Worm (Caenorhabditis elegans) whole organism, mixed stage, embryonic: ENCODE measurements around the gene B0507.8.

ENCODE experiments used
- ces-1 ChIP-seq: fragments of 150-350 bp; optimal IDR thresholded peaks from 2 replicates; lab custom pipeline; 2014; ENCODE audit warnings: missing biosample characterization, missing genetic modification reagents, missing genetic modification characterization
- nhr-237 ChIP-seq: fragments of 150-350 bp; optimal IDR thresholded peaks from 2 replicates; lab custom pipeline; 2014; ENCODE audit warnings: missing biosample characterization, missing genetic modification characterization
- sptf-1 ChIP-seq: sonication (generic microtip); optimal IDR thresholded peaks from 2 replicates; lab custom pipeline; 2017; ENCODE audit warnings: mild to moderate bottlenecking, missing genetic modification characterization, moderate library complexity, missing compliant biosample characterization

DNA sequence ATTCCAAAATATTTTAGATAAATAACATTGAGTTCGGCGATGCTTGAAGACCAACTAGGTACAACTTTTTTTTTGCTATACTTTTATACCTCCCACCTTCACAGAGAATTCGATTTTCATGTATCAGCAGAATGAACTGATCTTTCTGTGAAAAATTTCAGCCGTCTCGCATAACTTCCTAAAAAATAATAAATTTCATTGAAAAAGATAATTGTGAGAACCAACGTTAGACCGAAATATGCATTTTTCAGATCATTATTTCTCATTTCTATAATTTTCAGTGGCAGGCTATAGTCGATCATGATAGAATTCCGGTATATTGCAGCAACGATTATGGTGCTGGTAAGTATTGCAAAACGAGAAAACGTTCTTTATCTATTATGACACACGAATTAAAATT, 8.8 kb upstream of the B0507.8 start, which contains the start of gene srx-115:
- TF ChIP-seq ces-1 (GFP tag; lab: Kevin White, UChicago): no peak
- no peak for TF ChIP-seq nhr-237 (tag; lab: Kevin White, UChicago)
- no peak for TF ChIP-seq sptf-1 (tag; lab: Kevin White, UChicago)
